Worm (Caenorhabditis elegans): ENCODE data around the gene F31F6.3.
A peak's percentile ranks its signal among the peaks of the same experiment; 100 is the strongest.

The F31F6.3 gene

DNA sequence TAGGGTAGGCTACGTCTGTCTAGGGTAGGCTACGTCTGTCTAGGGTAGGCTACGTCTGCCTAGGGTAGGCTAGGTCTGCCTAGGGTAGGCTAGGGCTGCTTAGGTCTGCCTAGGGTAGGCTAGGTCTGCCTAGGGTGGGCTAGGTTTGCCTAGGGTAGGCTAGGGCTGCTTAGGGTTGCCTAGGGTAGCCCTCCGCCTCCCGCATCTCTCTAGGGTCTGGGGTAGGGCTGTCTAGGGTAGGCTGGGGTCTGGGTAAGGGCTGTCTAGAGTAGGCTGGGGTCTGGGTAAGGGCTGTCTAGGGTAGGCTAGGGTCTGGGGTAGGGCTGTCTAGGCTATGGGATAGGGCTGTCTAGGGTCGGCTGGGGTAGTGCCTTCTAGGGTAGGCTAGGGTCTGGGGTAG lies 5.0 kb upstream of the F31F6.3 start:
- TF ChIP-seq ceh-83 (GFP tag; optimal IDR thresholded peaks at IDR 0.05) (peak; percentile 41), nhr-28 (tag; optimal IDR thresholded peaks at IDR 0.05) (no peak)

DNA sequence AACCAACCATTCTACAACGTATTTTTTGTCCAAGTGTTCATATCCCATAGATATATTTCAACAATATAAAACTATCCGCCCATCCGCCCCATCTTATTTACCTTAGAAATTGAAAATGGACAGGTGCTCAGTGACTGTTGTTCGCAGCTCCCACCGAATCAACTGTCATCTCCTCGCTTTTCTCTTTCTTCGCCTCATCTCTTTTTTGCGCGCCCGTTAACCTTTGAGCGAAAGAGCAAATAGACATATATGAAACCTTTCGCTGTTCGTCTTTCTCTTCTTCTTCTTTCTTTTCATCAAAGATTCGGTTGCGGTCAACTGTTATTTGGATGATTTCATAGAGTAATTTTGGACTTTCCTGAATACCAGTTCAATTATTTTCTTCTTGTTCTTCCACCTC lies 3.0 kb upstream of the F31F6.3 start, which contains the start of gene sssh-1:
Gene sssh-1 (plus strand): TSS at position 301 of the 400 bp plus-strand sequence.
- TF ChIP-seq bed-3 (GFP tag; optimal IDR thresholded peaks at IDR 0.05) (no peak), elt-1 (tag; optimal IDR thresholded peaks at IDR 0.05; ENCODE audit: borderline replicate concordance, insufficient read depth) (no peak), lin-32 (GFP tag; optimal IDR thresholded peaks at IDR 0.05) (no peak), ceh-39 (tag; optimal IDR thresholded peaks at IDR 0.05) (no peak), M03D4.4 (tag; optimal IDR thresholded peaks at IDR 0.05) (no peak), nhr-237 (tag; optimal IDR thresholded peaks at IDR 0.05) (no peak), zip-8 (tag; optimal IDR thresholded peaks at IDR 0.05) (no peak)

DNA sequence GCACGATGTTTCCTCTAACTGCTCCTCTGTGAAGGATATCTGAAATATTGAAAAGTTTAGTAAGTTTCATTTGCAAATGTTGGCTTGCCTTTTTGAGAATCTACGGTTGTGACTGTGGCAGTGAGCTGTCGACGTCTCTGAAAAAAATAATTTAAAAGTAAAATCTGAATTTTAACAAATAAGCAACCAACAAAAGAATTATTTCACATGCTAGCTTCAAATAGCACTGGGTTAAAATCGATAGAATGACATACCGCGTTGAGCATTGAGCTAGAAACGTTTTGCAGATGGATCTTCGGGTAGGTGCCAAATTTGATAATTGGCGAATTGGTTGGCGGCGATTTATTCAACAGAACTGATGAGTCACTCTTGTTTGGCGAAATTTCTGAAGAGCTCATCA lies 887 bp downstream of the F31F6.3 start, which contains the start of gene F31F6.2:
Gene F31F6.2 (minus strand): TSS at position 101 of the 400 bp plus-strand sequence.
- TF ChIP-seq bed-3 (GFP tag; optimal IDR thresholded peaks at IDR 0.05) (no peak), drap-1 (GFP tag; optimal IDR thresholded peaks at IDR 0.05) (no peak), mep-1 (tag; optimal IDR thresholded peaks at IDR 0.05) (no peak), mls-2 (tag; optimal IDR thresholded peaks at IDR 0.05) (no peak), zip-8 (tag; optimal IDR thresholded peaks at IDR 0.05) (no peak), snpc-4 (tag; optimal IDR thresholded peaks at IDR 0.05) (no peak), elt-3 (tag; optimal IDR thresholded peaks at IDR 0.05) (no peak), nhr-237 (tag; optimal IDR thresholded peaks at IDR 0.05) (no peak), blmp-1 (tag; optimal IDR thresholded peaks at IDR 0.05) (no peak)

DNA sequence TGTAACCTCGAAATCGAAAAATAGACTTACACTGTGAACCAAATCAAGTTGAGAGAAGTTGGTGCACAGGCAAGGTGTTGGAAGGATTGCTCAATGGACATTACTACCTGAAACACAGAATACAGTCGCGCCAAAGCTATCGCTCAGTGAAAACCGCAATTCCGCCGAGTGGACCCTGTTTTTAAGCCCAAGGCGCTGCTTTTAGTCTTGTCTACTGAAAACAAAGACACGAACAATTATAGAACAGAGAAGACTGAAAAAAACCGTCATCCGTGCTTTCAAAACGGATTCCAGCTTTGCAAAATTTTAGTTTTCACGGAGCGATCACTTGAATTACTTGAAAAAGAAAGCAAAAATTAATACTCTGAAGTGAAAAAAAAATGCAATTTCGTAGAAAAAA lies 4.5 kb downstream of the F31F6.3 start, which contains the start of gene F31F6.1:
Gene F31F6.1 (minus strand): TSS at position 101 of the 400 bp plus-strand sequence.
- TF ChIP-seq mab-5 (tag; optimal IDR thresholded peaks at IDR 0.05) = no peak
- TF ChIP-seq lin-32 (GFP tag; optimal IDR thresholded peaks at IDR 0.05) = no peak
- TF ChIP-seq tbx-8 (GFP tag; optimal IDR thresholded peaks at IDR 0.05) = no peak
- no peak for TF ChIP-seq ham-2 (GFP tag; optimal IDR thresholded peaks at IDR 0.05)

DNA sequence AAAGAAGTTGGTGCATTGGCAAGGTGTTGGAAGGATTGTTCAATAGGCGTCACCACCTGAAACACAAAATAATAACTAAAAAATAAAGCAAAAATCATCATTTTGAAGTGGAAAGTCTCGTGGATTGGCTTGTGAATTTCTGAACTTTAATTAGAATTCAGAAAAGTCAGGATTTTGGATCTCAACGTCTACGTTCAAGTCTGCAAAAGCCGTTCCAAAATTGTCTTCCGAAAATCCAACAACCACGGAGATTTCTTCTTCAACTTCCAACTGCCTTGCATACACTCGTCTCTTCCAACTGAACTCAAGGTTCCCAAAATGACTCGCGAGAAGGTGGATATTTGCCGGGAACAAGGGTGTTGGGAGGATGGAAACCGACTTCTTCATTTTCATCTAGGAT lies 6.9 kb downstream of the F31F6.3 start, which contains the start of gene C27C12.3:
Gene C27C12.3 (minus strand): TSS at position 101 of the 400 bp plus-strand sequence.
- TF ChIP-seq mep-1 (tag; optimal IDR thresholded peaks at IDR 0.05) (no peak), sptf-1 (tag; optimal IDR thresholded peaks at IDR 0.05) (no peak), mls-2 (tag; optimal IDR thresholded peaks at IDR 0.05) (no peak), nhr-28 (tag; optimal IDR thresholded peaks at IDR 0.05) (no peak), lsy-2 (tag; optimal IDR thresholded peaks at IDR 0.05) (no peak), nhr-237 (tag; optimal IDR thresholded peaks at IDR 0.05) (no peak), drap-1 (GFP tag; optimal IDR thresholded peaks at IDR 0.05) (no peak), ceh-43 (GFP tag; optimal IDR thresholded peaks at IDR 0.05) (no peak), blmp-1 (tag; optimal IDR thresholded peaks at IDR 0.05) (no peak), unc-120 (tag; optimal IDR thresholded peaks at IDR 0.05; ENCODE audit: poor library complexity, severe bottlenecking) (no peak), ceh-39 (tag; optimal IDR thresholded peaks at IDR 0.05) (no peak), ces-1 (GFP tag; optimal IDR thresholded peaks at IDR 0.05) (no peak), unc-39 (tag; optimal IDR thresholded peaks at IDR 0.05) (no peak), cnd-1 (tag; optimal IDR thresholded peaks at IDR 0.05) (no peak)

DNA sequence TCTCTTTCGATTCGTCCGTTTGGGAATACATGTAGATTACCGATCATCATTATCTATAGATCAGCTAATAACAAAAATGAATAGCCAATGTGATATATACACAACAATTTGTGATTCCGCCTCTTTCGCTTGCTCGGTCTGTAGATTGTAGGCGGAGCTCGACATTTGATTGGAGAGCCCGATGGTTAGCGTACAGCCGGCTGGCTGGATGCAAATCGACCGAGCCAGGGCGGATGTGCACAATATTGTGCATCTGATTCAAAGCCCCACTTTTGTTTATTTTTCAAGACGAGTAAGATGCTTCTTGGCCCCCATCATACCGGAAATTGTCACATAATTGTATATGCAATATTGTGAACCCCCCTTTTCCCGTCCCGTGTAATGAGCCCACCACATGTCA lies 10.9 kb downstream of the F31F6.3 start, which contains the start of gene dmd-4:
Gene dmd-4 (minus strand): TSS at position 101 of the 400 bp plus-strand sequence.
- TF ChIP-seq pha-4 (tag; optimal IDR thresholded peaks at IDR 0.05) (peak; percentile 23), bed-3 (GFP tag; optimal IDR thresholded peaks at IDR 0.05) (no peak)

DNA sequence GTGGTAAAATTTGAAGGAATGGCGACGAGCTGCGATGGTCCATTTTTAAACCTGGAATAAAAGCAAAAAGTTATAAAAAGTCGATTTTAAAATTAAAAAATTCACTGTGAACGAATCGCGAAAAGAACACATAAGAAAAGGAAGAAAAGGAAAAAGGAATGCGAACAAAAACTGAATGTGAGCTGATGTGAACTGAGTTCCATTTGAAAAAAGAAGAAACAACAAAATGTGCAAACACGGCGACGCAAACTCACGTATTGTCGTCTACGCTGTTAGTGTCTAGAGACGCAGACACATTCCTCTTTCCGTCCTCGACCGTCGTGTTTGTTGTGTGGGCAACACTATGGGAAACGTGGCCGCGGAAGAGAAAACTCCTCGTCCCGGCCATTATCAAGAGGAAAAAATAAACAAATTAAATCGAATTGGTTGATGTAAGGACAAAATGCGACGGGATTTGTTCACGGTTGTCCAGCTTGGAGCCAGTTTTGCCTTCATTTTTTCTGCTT lies 18.9 kb downstream of the F31F6.3 start, which contains the start of the genes C27C12.1 and C27C12.4:
Gene C27C12.1 (minus strand): TSS at position 51 of the 506 bp plus-strand sequence.
Gene C27C12.4 (plus strand): TSS at position 375 of the 506 bp plus-strand sequence.
- TF ChIP-seq lin-32 (GFP tag; optimal IDR thresholded peaks at IDR 0.05) (no peak), nhr-28 (tag; optimal IDR thresholded peaks at IDR 0.05) (no peak), pha-4 (tag; optimal IDR thresholded peaks at IDR 0.05) (peak; percentile 86), unc-39 (tag; optimal IDR thresholded peaks at IDR 0.05) (no peak), ham-2 (GFP tag; optimal IDR thresholded peaks at IDR 0.05) (no peak), blmp-1 (tag; optimal IDR thresholded peaks at IDR 0.05) (no peak), snpc-4 (tag; optimal IDR thresholded peaks at IDR 0.05) (no peak), lsy-2 (tag; optimal IDR thresholded peaks at IDR 0.05) (peak; percentile 64), nhr-237 (tag; optimal IDR thresholded peaks at IDR 0.05) (peak; percentile 66), ceh-39 (tag; optimal IDR thresholded peaks at IDR 0.05) (peak; percentile 56), hlh-1 (tag; optimal IDR thresholded peaks at IDR 0.05) (peak; percentile 45), ces-1 (GFP tag; optimal IDR thresholded peaks at IDR 0.05) (peak; percentile 88), tbx-8 (GFP tag; optimal IDR thresholded peaks at IDR 0.05) (no peak), nhr-76 (tag; optimal IDR thresholded peaks at IDR 0.05) (no peak), mls-2 (tag; optimal IDR thresholded peaks at IDR 0.05) (no peak), ztf-11 (tag; optimal IDR thresholded peaks at IDR 0.05) (no peak), elt-3 (tag; optimal IDR thresholded peaks at IDR 0.05) (no peak), mep-1 (tag; optimal IDR thresholded peaks at IDR 0.05) (peak; percentile 73), unc-62 (GFP tag; optimal IDR thresholded peaks at IDR 0.05) (peak; percentile 35), sptf-1 (tag; optimal IDR thresholded peaks at IDR 0.05) (no peak), lin-13 (tag; optimal IDR thresholded peaks at IDR 0.05) (peak; percentile 55), zip-8 (tag; optimal IDR thresholded peaks at IDR 0.05) (no peak), flh-1 (GFP tag; optimal IDR thresholded peaks at IDR 0.05) (no peak), cnd-1 (tag; optimal IDR thresholded peaks at IDR 0.05) (peak; percentile 24), mab-5 (tag; optimal IDR thresholded peaks at IDR 0.05) (no peak), ceh-43 (GFP tag; optimal IDR thresholded peaks at IDR 0.05) (no peak), sem-2 (GFP tag; optimal IDR thresholded peaks at IDR 0.05) (no peak), M03D4.4 (tag; optimal IDR thresholded peaks at IDR 0.05) (no peak), nhr-12 (tag; optimal IDR thresholded peaks at IDR 0.05) (no peak)

Data from whole organism, mixed stage, embryonic.